Fruit fly (Drosophila melanogaster): ENCODE measurements around the gene CG14722.
A peak's percentile ranks its signal among the peaks of the same experiment; 100 is the strongest.

The CG14722 gene

DNA sequence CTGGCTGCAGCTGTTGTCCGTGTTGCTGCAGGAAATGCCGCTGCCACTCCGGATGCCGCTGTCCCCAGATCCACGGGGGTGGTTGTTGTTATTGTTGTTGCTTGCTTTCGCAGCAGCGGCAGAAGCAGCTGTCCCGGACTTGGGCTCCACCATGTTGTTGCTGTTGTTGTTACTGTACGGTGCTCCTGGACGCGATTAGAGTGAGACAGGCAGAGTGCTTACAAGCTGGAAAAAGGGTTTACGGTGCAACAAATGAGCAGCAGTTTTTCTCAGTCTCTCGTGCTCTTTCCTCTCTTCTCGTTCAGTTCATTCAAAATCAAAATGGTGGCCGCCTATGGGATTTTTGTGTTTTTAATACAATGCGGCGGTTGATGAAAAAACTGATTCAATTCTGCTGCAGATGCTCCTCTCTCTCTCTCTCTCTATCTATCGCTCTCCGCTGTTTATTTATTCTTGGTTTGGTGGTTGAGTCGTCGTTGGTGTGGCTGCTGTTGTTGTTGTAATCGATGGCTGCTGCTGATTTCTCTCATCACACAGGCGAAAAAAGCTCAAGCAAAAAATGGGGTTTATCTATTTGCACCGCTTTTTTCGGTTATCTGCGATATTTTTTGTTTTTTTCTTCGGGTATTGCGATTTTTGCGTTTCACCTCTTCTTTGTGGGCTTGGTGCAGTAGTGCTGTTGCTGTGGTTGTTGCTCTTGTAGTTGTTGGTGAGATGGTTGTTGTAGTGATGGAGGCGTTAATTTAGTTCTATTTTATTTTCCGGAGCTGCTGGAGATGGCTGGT lies 22.0 kb downstream of the CG14722 start (continued):
- peak; percentile 71 for TF ChIP-seq Nf-YB (GFP tag; optimal IDR thresholded peaks at IDR 0.05)
- no peak for TF ChIP-seq Dll (GFP tag; IDR thresholded peaks at IDR 0.05; ENCODE audit: partially characterized antibody)
- TF ChIP-seq CG4404 (GFP tag; IDR thresholded peaks at IDR 0.05), result no peak
- no peak for TF ChIP-seq Fer2 (tag; optimal IDR thresholded peaks at IDR 0.05)
- TF ChIP-seq gsb-n (tag; optimal IDR thresholded peaks at IDR 0.05), result peak; percentile 34
- TF ChIP-seq zf30C (GFP tag; optimal IDR thresholded peaks at IDR 0.05), result peak; percentile 11
- no peak for TF ChIP-seq Sry-δ (GFP tag; optimal IDR thresholded peaks at IDR 0.05)
- peak; percentile 20 for TF ChIP-seq sd (tag; optimal IDR thresholded peaks at IDR 0.05)
- TF ChIP-seq nerfin-1 (tag; optimal IDR thresholded peaks at IDR 0.05), result peak; percentile 93
- TF ChIP-seq D (optimal IDR thresholded peaks at IDR 0.05), result peak; percentile 14
- no peak for TF ChIP-seq D (GFP tag; optimal IDR thresholded peaks at IDR 0.05)
- TF ChIP-seq pzg (GFP tag; optimal IDR thresholded peaks at IDR 0.05), result no peak
- no peak for TF ChIP-seq nmo (GFP tag; optimal IDR thresholded peaks at IDR 0.05)
- TF ChIP-seq CG12299 (tag; optimal IDR thresholded peaks at IDR 0.05), result no peak
- peak; percentile 14 for TF ChIP-seq nom (GFP tag; optimal IDR thresholded peaks at IDR 0.05)
- TF ChIP-seq CG4360 (GFP tag; IDR thresholded peaks at IDR 0.05), result no peak
- no peak for TF ChIP-seq so (GFP tag; IDR thresholded peaks at IDR 0.05)
- no peak for TF ChIP-seq wor (GFP tag; IDR thresholded peaks at IDR 0.05)
- TF ChIP-seq sqz (GFP tag; optimal IDR thresholded peaks at IDR 0.05), result peak; percentile 95
- TF ChIP-seq eve (GFP tag; optimal IDR thresholded peaks at IDR 0.05), result peak in 1 of 2 experiments; percentile 75
- TF ChIP-seq pros (GFP tag; optimal IDR thresholded peaks at IDR 0.05), result peak; percentile 57
- TF ChIP-seq ase (GFP tag; IDR thresholded peaks at IDR 0.05), result no peak
- TF ChIP-seq kah (GFP tag; optimal IDR thresholded peaks at IDR 0.05), result peak; percentile 40
- peak; percentile 51 for TF ChIP-seq CG15601 (tag; optimal IDR thresholded peaks at IDR 0.05)
- TF ChIP-seq oc (tag; optimal IDR thresholded peaks at IDR 0.05), result peak; percentile 48
- no peak for TF ChIP-seq lov (optimal IDR thresholded peaks at IDR 0.05)
- no peak for TF ChIP-seq lov (GFP tag; IDR thresholded peaks at IDR 0.05)

DNA sequence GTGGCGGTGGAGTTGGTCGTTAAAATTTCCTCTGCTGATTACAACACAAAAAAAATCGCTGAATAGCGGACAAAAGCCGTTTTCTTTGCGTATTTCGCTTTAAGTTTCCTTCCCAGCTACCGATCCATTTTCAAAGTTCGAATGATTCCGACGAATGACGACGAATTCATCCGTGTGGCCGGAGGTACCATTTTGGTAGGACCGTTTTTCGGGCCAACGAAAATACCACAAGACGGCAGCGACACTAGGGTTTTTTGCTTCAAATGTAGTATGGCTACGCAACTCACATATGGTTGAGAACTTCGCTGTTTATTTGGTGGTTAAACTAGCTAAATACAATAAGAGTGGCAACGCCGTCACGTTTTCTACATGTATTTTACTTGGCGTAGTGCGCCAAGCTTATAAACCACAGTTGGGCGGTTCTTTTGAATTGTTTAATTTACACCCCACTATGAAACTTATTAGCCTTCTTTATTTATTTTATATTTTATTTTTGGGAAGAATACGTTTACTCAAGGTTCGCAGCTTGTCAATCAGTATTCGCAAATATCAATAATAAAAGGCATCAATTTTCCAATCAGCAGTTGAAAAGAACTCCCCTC lies 22.7 kb downstream of the CG14722 start, which contains the start of gene Lk6:
Gene Lk6, minus strand, starts transcription at position 179 of the 602 bp plus-strand sequence.
- TF ChIP-seq Gsc (GFP tag; IDR thresholded peaks at IDR 0.05) (no peak), Meics (GFP tag; optimal IDR thresholded peaks at IDR 0.05) (peak; percentile 55), ash1 (GFP tag; optimal IDR thresholded peaks at IDR 0.05) (no peak), Hr3 (GFP tag; optimal IDR thresholded peaks at IDR 0.05) (no peak), ase (GFP tag; IDR thresholded peaks at IDR 0.05) (no peak), Myb (GFP tag; optimal IDR thresholded peaks at IDR 0.05) (peak; percentile 82), CG14014 (GFP tag; IDR thresholded peaks at IDR 0.05) (no peak), sug (tag; optimal IDR thresholded peaks at IDR 0.05) (peak; percentile 67), CG9797 (GFP tag; optimal IDR thresholded peaks at IDR 0.05) (peak; percentile 100), Ssrp (tag; optimal IDR thresholded peaks at IDR 0.05) (no peak), CG31224 (GFP tag; IDR thresholded peaks at IDR 0.05) (no peak), ems (GFP tag; optimal IDR thresholded peaks at IDR 0.05) (peak; percentile 29), Scr (GFP tag; IDR thresholded peaks at IDR 0.05; ENCODE audit: partially characterized antibody) (no peak), pita (GFP tag; optimal IDR thresholded peaks at IDR 0.05) (peak; percentile 99), Camta (GFP tag; optimal IDR thresholded peaks at IDR 0.05) (no peak), lilli (GFP tag; optimal IDR thresholded peaks at IDR 0.05) (peak; percentile 17), Gug (GFP tag; IDR thresholded peaks at IDR 0.05) (no peak), CG31365 (tag; optimal IDR thresholded peaks at IDR 0.05) (peak; percentile 70), ssp (GFP tag; IDR thresholded peaks at IDR 0.05) (no peak), PHDP (tag; optimal IDR thresholded peaks at IDR 0.05) (peak; percentile 70), Mad (GFP tag; optimal IDR thresholded peaks at IDR 0.05) (peak; percentile 60), nmo (GFP tag; optimal IDR thresholded peaks at IDR 0.05) (peak; percentile 78), Kr (GFP tag; optimal IDR thresholded peaks at IDR 0.05) (no peak), pnt (GFP tag; optimal IDR thresholded peaks at IDR 0.05) (peak; percentile 7), Pdp1 (GFP tag; optimal IDR thresholded peaks at IDR 0.05) (peak in 1 of 2 experiments; percentile 75)
